Worm (Caenorhabditis elegans) whole organism, L3 larva: ENCODE data around the gene F08D12.4.
A peak's percentile ranks its signal among the peaks of the same experiment; 100 is the strongest.

Experiments
- R02D3.7 ChIP-seq: fragments of 150-350 bp; optimal IDR thresholded peaks from 2 replicates; lab custom pipeline; 2014; ENCODE audit warnings: missing biosample characterization, missing genetic modification characterization
- ZK546.5 ChIP-seq: sonication (generic microtip); optimal IDR thresholded peaks from 2 replicates; lab custom pipeline; 2017; ENCODE audit warnings: missing biosample characterization, missing genetic modification characterization
- ama-1 ChIP-seq: fragments of 150-350 bp; optimal IDR thresholded peaks from 2 replicates; lab custom pipeline; 2018
- ceh-16 ChIP-seq: sonication (generic microtip); optimal IDR thresholded peaks from 2 replicates; lab custom pipeline; 2017; ENCODE audit warnings: missing biosample characterization, missing genetic modification characterization
- ceh-28 ChIP-seq: fragments of 150-350 bp; optimal IDR thresholded peaks from 2 replicates; lab custom pipeline; 2014; ENCODE audit warnings: missing biosample characterization, missing genetic modification reagents, missing genetic modification characterization
- daf-12 ChIP-seq: fragments of 150-350 bp; optimal IDR thresholded peaks from 2 replicates; lab custom pipeline; 2014; ENCODE audit warnings: missing biosample characterization, missing genetic modification reagents, missing genetic modification characterization
- egl-27 ChIP-seq: sonication (generic microtip); optimal IDR thresholded peaks from 4 replicates; lab custom pipeline; 2017; ENCODE audit warnings: missing biosample characterization, missing genetic modification reagents, missing genetic modification characterization
- egl-5 ChIP-seq: fragments of 150-350 bp; optimal IDR thresholded peaks from 2 replicates; lab custom pipeline; 2017; ENCODE audit warnings: missing biosample characterization, missing genetic modification reagents, missing genetic modification characterization, inconsistent platforms
- elt-1 ChIP-seq: fragments of 150-350 bp; optimal IDR thresholded peaks from 2 replicates; lab custom pipeline; 2014; ENCODE audit warnings: missing biosample characterization, missing genetic modification characterization
- elt-2 ChIP-seq: sonication (generic microtip); optimal IDR thresholded peaks from 2 replicates; lab custom pipeline; 2016; ENCODE audit warnings: missing genetic modification reagents, mild to moderate bottlenecking, missing genetic modification characterization, missing compliant biosample characterization
- elt-3 ChIP-seq, 3 experiments: fragments of 150-350 bp in 1 of 3; sonication (generic microtip) in 2 of 3; optimal IDR thresholded peaks; 2 replicates in 2 of 3; 4 replicates in 1 of 3; lab custom pipeline; 2014 to 2017; ENCODE audit warnings: missing biosample characterization in 3 of 3, missing genetic modification characterization in 3 of 3
- eor-1 ChIP-seq, 2 experiments: fragments of 150-350 bp; optimal IDR thresholded peaks; 2 replicates each; lab custom pipeline; 2014 to 2018; ENCODE audit warnings: missing biosample characterization in 2 of 2, missing genetic modification characterization in 2 of 2
- fkh-10 ChIP-seq: sonication (generic microtip); optimal IDR thresholded peaks from 2 replicates; lab custom pipeline; 2017; ENCODE audit warnings: missing biosample characterization, missing genetic modification reagents, missing genetic modification characterization
- fos-1 ChIP-seq: fragments of 150-350 bp; optimal IDR thresholded peaks from 2 replicates; lab custom pipeline; 2014; ENCODE audit warnings: missing biosample characterization, missing genetic modification characterization
- hmg-11 ChIP-seq: sonication (generic microtip); optimal IDR thresholded peaks from 2 replicates; lab custom pipeline; 2016; ENCODE audit warnings: missing genetic modification characterization, missing compliant biosample characterization
- jun-1 ChIP-seq: fragments of 150-350 bp; optimal IDR thresholded peaks from 2 replicates; lab custom pipeline; 2014; ENCODE audit warnings: missing biosample characterization, missing genetic modification reagents, missing genetic modification characterization
- lin-15B ChIP-seq: fragments of 150-350 bp; optimal IDR thresholded peaks from 2 replicates; lab custom pipeline; 2014; ENCODE audit warnings: missing biosample characterization, missing genetic modification characterization
- lin-39 ChIP-seq: fragments of 150-350 bp; optimal IDR thresholded peaks from 2 replicates; lab custom pipeline; 2018; ENCODE audit warnings: missing biosample characterization, missing genetic modification reagents, missing genetic modification characterization
- lsy-12 ChIP-seq: sonication (generic microtip); optimal IDR thresholded peaks from 2 replicates; lab custom pipeline; 2016; ENCODE audit warnings: mild to moderate bottlenecking, missing genetic modification characterization, missing compliant biosample characterization
- mdl-1 ChIP-seq: fragments of 150-350 bp; optimal IDR thresholded peaks from 2 replicates; lab custom pipeline; 2014; ENCODE audit warnings: missing biosample characterization, missing genetic modification characterization
- nfya-1 ChIP-seq: sonication (generic microtip); optimal IDR thresholded peaks from 2 replicates; lab custom pipeline; 2017; ENCODE audit warnings: missing genetic modification characterization, mild to moderate bottlenecking, missing compliant biosample characterization, antibody characterized with exemption, moderate library complexity; ENCODE audit not compliant: insufficient read depth
- nhr-11 ChIP-seq: fragments of 150-350 bp; optimal IDR thresholded peaks from 2 replicates; lab custom pipeline; 2014; ENCODE audit warnings: missing biosample characterization, missing genetic modification characterization
- nhr-23 ChIP-seq: fragments of 150-350 bp; optimal IDR thresholded peaks from 2 replicates; lab custom pipeline; 2014; ENCODE audit warnings: missing biosample characterization, missing genetic modification reagents, missing genetic modification characterization
- nhr-25 ChIP-seq: sonication (generic microtip); optimal IDR thresholded peaks from 2 replicates; lab custom pipeline; 2017; ENCODE audit warnings: missing biosample characterization, missing genetic modification characterization
- nhr-43 ChIP-seq: sonication (generic microtip); optimal IDR thresholded peaks from 2 replicates; lab custom pipeline; 2016; ENCODE audit warnings: mild to moderate bottlenecking, missing genetic modification characterization, missing compliant biosample characterization; ENCODE audit not compliant: poor library complexity, severe bottlenecking
- nhr-77 ChIP-seq: fragments of 150-350 bp; optimal IDR thresholded peaks from 2 replicates; lab custom pipeline; 2014; ENCODE audit warnings: missing biosample characterization, missing genetic modification characterization
- pha-4 ChIP-seq: fragments of 150-350 bp; optimal IDR thresholded peaks from 2 replicates; lab custom pipeline; 2014; ENCODE audit warnings: missing biosample characterization, missing genetic modification reagents, missing genetic modification characterization
- pqm-1 ChIP-seq: fragments of 150-350 bp; optimal IDR thresholded peaks from 2 replicates; lab custom pipeline; 2017; ENCODE audit warnings: missing biosample characterization, missing genetic modification characterization, inconsistent platforms
- sea-2 ChIP-seq: fragments of 150-350 bp; sonication (generic microtip); optimal IDR thresholded peaks from 4 replicates; lab custom pipeline; 2014; ENCODE audit warnings: missing biosample characterization, missing genetic modification reagents, missing genetic modification characterization
- skn-1 ChIP-seq: fragments of 150-350 bp; optimal IDR thresholded peaks from 2 replicates; lab custom pipeline; 2014; ENCODE audit warnings: missing biosample characterization, missing genetic modification characterization
- unc-62 ChIP-seq: fragments of 150-350 bp; sonication (generic microtip); optimal IDR thresholded peaks from 4 replicates; lab custom pipeline; 2014; ENCODE audit warnings: missing biosample characterization, missing genetic modification reagents, missing genetic modification characterization
- ztf-11 ChIP-seq: fragments of 150-350 bp; optimal IDR thresholded peaks from 2 replicates; lab custom pipeline; 2014; ENCODE audit warnings: missing biosample characterization, missing genetic modification characterization
- ztf-4 ChIP-seq: fragments of 150-350 bp; optimal IDR thresholded peaks from 2 replicates; lab custom pipeline; 2014; ENCODE audit warnings: missing biosample characterization, missing genetic modification characterization

Gene F08D12.4

ce11 chrII:2795413-2795812, 17.5 kb downstream of the F08D12.4 start:
- TF ChIP-seq ceh-28 (tag; lab: Kevin White, UChicago) = peak; percentile 75
- TF ChIP-seq elt-1 = no peak
- TF ChIP-seq nhr-77 (tag; lab: Kevin White, UChicago) = no peak
- TF ChIP-seq, all 47 proteins: peak for 1

- TF ChIP-seq ztf-4 (no peak), ceh-16 (tag; lab: Kevin White, UChicago) (no peak), skn-1 (no peak), elt-1 (no peak), pha-4 (tag; lab: Kevin White, UChicago) (no peak), elt-2 (tag; lab: Kevin White, UChicago) (no peak)
Observed at ce11 chrII:2796431-2796830, 18.5 kb downstream of the F08D12.4 start.

- TF ChIP-seq ZK546.5 (tag; lab: Kevin White, UChicago) (no peak), lin-15B (tag; lab: Kevin White, UChicago) (no peak), egl-5 (no peak), hmg-11 (tag; lab: Kevin White, UChicago) (no peak), ceh-16 (tag; lab: Kevin White, UChicago) (no peak), lsy-12 (no peak), elt-3 (tag; optimal IDR thresholded peaks at IDR 0.05; lab: Kevin White, UChicago) (no peak)
- TF ChIP-seq, all 47 proteins: peak for 0
Observed at ce11 chrII:2797951-2798350, 20.0 kb downstream of the F08D12.4 start.

- peak; percentile 48 for TF ChIP-seq R02D3.7 (tag; lab: Kevin White, UChicago)
- peak; percentile 92 for TF ChIP-seq nhr-23 (tag; lab: Kevin White, UChicago)
- no peak for TF ChIP-seq ztf-11 (tag; lab: Kevin White, UChicago)
- TF ChIP-seq elt-3 (tag; optimal IDR thresholded peaks at IDR 0.05; lab: Kevin White, UChicago) = peak in 2 of 3 experiments; percentile 74 to 92
- peak; percentile 92 for TF ChIP-seq pqm-1 (tag; lab: Kevin White, UChicago)
- TF ChIP-seq lin-39 = no peak
- no peak for TF ChIP-seq sea-2
- TF ChIP-seq mdl-1 = no peak
- TF ChIP-seq elt-1 = peak; percentile 74
- TF ChIP-seq nfya-1 (tag; lab: Kevin White, UChicago) = peak; percentile 65
- peak; percentile 20 for TF ChIP-seq skn-1
- TF ChIP-seq pha-4 (tag; lab: Kevin White, UChicago) = peak; percentile 31
- TF ChIP-seq lin-15B (tag; lab: Kevin White, UChicago) = peak; percentile 10
- no peak for TF ChIP-seq eor-1 (tag; optimal IDR thresholded peaks at IDR 0.05; lab: Kevin White, UChicago)
- TF ChIP-seq ztf-4 = no peak
- peak; percentile 90 for TF ChIP-seq ceh-28 (tag; lab: Kevin White, UChicago)
- TF ChIP-seq fos-1 (tag; lab: Kevin White, UChicago) = no peak
- peak; percentile 11 for TF ChIP-seq unc-62
- TF ChIP-seq nhr-11 (tag; lab: Kevin White, UChicago) = peak; percentile 19
- TF ChIP-seq jun-1 (tag; lab: Kevin White, UChicago) = peak; percentile 81
- no peak for TF ChIP-seq egl-27
- TF ChIP-seq daf-12 = no peak
- TF ChIP-seq nhr-25 (tag; lab: Kevin White, UChicago) = peak; percentile 85
- TF ChIP-seq nhr-43 (tag; lab: Kevin White, UChicago) = peak; percentile 93
- TF ChIP-seq elt-2 (tag; lab: Kevin White, UChicago) = peak; percentile 96
- TF ChIP-seq, all 47 proteins: peak for 16
Observed at ce11 chrII:2800550-2801233, 22.7 kb downstream of the F08D12.4 start, which contains the start of gene nhr-119. nhr-119 (minus strand) TSS chrII:2800600.

- TF ChIP-seq fkh-10 (GFP tag; lab: Kevin White, UChicago) (no peak), ama-1 (lab: Kevin White, UChicago) (no peak)
Observed at ce11 chrII:2801764-2802163, 23.8 kb downstream of the F08D12.4 start.
